Worm (Caenorhabditis elegans) whole organism, L4/young adult: ENCODE results near the gene Y17G9B.8.
"Not testable (repeated sequence)": the region's sequence is repeated elsewhere in the genome, so short reads cannot be mapped to it uniquely, and the experiment has no call there.

Experiments
- W03F9.2 ChIP-seq: fragments of 150-350 bp; optimal IDR thresholded peaks from 2 replicates; lab custom pipeline; 2014; ENCODE audit warnings: missing biosample characterization, missing genetic modification characterization
- dao-5 ChIP-seq: sonication (generic microtip); optimal IDR thresholded peaks from 2 replicates; lab custom pipeline; 2016; ENCODE audit warnings: missing genotype, missing genetic modification characterization, moderate library complexity, missing compliant biosample characterization
- him-1 ChIP-seq: sonication (generic microtip); optimal IDR thresholded peaks from 2 replicates; lab custom pipeline; 2016; ENCODE audit warnings: missing genotype, missing genetic modification reagents, missing genetic modification characterization, missing compliant biosample characterization

The Y17G9B.8 gene

ce11 chrIV:4725478-4725920 is 33.1 kb downstream of the Y17G9B.8 start:
- TF ChIP-seq him-1 (tag; lab: Kevin White, UChicago) (peak; percentile 88), dao-5 (tag; lab: Kevin White, UChicago) (peak; percentile 1)

- TF ChIP-seq him-1 (tag; lab: Kevin White, UChicago) (no peak), W03F9.2 (tag; lab: Kevin White, UChicago) (no peak), dao-5 (tag; lab: Kevin White, UChicago) (no peak)
These were observed 34.1 kb downstream of the Y17G9B.8 start, which contains the start of gene K08F11.1 for ce11 chrIV:4724562-4724961. Gene K08F11.1, plus strand, starts transcription at chrIV:4724862.

ce11 chrIV:4723687-4724086 is 35.0 kb downstream of the Y17G9B.8 start:
- no peak for TF ChIP-seq dao-5 (tag; lab: Kevin White, UChicago)
- TF ChIP-seq W03F9.2 (tag; lab: Kevin White, UChicago) = no peak
- TF ChIP-seq him-1 (tag; lab: Kevin White, UChicago) = no peak

- not testable (repeated sequence) for TF ChIP-seq W03F9.2, him-1, dao-5 (tag; lab: Kevin White, UChicago)
These were observed 42.9 kb downstream of the Y17G9B.8 start, which contains the start of gene miro-1 for ce11 chrIV:4715785-4716184. Gene miro-1, minus strand, starts transcription at chrIV:4715807.

- no peak for TF ChIP-seq W03F9.2 (tag; lab: Kevin White, UChicago)
- no peak for TF ChIP-seq dao-5 (tag; lab: Kevin White, UChicago)
- no peak for TF ChIP-seq him-1 (tag; lab: Kevin White, UChicago)
These were observed 46.3 kb downstream of the Y17G9B.8 start, which contains the start of gene yars-2 for ce11 chrIV:4712376-4712775. Gene yars-2, minus strand, starts transcription at chrIV:4712624.

- TF ChIP-seq dao-5 (tag; lab: Kevin White, UChicago) = no peak
- TF ChIP-seq W03F9.2 (tag; lab: Kevin White, UChicago) = no peak
- TF ChIP-seq him-1 (tag; lab: Kevin White, UChicago) = no peak
These were observed 48.2 kb downstream of the Y17G9B.8 start, which contains the start of gene cif-1 for ce11 chrIV:4710459-4710858. Gene cif-1, minus strand, starts transcription at chrIV:4710755.
